Fruit fly (Drosophila melanogaster) whole organism, larva: Measurements from ENCODE around the gene spoon.

Experiments used
- noc ChIP-seq: fragments of 200-800 bp; sonication (Bioruptor generic); optimal IDR thresholded peaks from 3 replicates; lab custom pipeline; 2019; ENCODE audit warnings: missing biosample characterization, mild to moderate bottlenecking, missing genetic modification characterization, moderate library complexity

The spoon gene

DNA sequence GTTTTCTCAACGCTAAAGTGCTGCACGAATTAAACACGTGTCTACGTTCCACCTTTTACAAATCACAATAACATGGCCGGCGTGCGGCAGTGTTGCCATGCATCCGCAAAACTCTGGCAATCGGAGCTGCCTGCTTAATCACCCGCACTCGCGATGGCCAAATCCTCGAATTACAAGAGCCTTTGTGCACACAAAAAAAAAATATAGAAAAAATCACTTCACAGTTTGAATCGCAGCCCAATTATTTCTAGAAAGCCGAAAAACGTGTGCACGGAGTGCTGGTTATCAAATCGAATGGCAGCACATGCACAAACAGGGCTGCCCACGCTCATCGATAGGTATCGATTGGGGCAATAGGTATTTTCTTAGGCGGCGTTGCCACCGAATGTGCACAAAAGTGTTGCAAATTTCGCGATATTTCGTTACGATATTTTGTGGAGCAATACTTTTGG is at the start of gene spoon:
Gene spoon (minus strand): TSS at position 300 of the 452 bp plus-strand sequence.
- TF ChIP-seq noc = peak; percentile 48

DNA sequence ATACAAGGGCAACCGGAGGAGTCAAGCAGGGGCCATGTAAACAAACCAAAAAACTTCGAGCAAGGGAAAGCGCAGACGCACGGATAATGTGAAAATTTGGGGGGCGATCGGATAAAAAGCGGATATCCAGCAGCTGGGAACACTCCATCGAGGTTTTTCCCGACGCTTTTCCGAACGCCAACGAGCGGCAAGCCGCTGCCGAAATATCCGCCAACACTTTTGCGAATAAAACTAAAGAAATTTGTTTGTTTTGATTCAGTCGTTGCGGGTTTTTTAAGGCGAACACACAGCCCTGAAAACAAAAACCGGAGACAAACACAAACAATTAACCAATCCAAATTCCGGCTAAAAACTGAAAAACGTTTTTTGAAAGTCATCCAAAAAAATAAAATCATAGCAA is 25.7 kb upstream of the spoon start, which contains the start of gene SPR:
Gene SPR (plus strand): TSS at position 253 of the 400 bp plus-strand sequence.
- TF ChIP-seq noc = no peak

DNA sequence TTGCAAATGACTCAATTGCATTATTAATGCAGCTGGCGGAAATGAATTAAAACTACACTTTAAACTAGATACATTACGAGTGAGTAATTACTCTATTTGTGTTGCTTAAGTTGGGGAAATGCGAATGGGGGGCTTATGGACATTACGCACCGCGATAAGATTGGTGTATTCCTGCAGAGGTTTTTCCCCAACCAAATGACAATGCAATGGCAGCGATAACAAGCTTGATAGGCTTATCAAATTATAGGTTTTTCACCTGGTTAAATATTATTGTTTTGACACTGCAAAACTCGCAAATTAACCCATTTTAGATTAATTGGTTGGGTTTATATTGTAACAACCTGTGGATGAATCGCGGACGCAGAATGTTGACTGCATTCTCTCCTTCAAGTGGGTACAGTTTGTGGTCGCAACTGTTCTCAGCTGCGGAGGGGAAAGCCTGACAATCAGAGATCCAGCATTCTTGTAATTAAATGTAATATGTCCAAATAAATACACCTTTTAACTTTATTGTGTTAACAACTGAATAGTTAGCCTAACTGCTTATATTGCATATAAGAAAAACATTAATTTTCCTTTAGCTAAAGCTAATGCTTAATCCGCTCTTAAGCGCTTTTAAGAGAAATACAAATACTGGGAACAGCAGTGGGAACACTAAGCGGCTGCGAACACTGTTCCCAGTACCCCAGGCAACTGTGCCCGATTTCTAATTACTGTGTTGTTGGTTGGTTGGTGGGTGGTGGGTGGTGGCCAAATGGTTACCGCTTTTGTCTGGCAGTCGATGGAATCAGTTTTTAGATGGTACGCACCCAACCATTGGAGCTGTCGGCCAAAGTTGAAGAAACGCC is 12.2 kb upstream of the spoon start:
- TF ChIP-seq noc = no peak

DNA sequence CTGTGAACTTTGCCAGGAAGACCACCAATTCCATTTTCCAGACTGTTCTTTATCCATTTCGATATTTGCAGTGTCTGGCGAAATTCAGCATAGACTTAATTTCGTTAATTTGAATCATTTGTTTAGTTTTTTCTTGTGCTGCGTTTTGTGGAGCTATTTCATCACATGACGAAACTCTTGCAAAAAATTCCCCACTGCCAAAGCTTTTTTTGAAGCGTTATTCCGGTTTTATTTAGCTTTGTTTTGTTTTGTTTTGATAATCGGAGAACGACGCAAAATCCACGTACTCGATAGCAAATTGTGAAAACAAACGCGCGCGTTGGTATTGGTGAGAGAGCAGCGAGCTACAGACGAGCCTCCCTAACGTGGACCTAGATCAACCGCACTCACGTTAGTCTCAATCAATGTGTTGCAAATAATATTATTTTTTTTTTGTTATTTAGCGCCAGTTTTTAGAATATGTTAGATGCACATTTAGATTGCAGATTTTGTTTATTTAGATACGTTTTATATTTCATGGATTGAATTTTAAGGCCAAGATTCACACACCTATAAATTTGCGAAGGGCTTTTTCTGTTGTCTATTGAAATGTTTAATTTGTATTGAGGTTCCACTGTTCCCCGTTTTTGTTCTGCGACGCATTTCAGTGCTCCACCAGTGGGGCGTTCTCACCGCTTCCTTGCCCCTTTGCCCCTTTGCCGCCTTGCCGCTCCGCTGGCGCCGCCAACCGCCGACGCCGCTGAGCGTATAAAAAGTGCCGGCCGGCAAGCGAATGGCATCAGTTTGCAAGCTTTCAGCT is 9.3 kb upstream of the spoon start:
- peak; percentile 93 for TF ChIP-seq noc

DNA sequence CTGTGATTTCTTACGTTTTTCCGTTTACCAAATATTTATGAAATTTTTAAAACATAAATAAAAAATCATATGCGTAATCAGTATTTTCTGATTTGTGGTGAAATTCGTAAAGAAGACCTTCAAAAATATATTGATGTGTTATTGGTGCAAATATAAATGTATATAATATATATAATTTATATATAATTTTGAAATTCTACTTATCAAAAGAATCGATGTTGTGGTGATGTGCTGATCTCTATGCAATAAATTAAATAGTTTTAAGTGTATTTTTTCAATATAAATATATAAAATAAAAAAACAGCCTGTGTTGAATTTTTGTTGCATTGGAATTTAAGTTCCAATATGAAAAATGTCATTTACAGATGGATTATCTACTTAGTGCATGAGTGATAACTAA is 8.6 kb upstream of the spoon start, which contains the start of gene CG15784:
Gene CG15784 (plus strand): TSS at position 301 of the 400 bp plus-strand sequence.
- TF ChIP-seq noc = no peak

DNA sequence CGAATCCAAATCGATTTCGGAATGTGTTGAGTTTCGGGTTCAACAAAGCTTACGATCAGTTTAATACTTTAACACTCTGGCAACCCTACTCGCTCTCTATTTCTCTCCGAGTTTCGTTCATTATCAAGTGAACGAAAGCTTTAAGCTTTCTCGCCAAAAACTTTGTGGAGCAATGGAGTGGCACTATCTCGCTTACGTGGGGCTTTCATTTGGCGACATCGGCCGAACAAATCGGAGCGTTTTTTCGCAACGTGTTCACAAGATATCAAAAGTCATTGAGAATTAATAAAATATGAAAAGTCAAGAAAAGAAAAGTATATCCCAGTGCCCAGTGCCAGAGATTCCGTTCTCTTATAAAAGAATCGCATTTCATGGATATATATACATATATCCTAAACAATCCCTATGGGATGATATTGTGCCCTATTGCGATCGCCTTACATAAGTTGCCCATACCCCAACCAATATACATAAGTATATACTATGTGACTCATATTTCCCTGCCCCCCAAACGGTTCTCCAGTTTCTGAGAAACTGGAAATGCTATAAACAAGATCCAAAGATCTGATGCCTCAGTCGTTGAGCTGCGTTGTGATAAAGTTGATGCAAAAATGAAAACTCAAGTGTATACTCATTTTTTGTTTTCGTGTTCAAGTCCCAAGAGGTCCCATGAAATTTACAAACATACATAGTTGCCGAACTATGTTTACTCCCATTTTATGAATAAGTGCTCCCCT is 7.8 kb upstream of the spoon start:
- TF ChIP-seq noc = peak; percentile 50

DNA sequence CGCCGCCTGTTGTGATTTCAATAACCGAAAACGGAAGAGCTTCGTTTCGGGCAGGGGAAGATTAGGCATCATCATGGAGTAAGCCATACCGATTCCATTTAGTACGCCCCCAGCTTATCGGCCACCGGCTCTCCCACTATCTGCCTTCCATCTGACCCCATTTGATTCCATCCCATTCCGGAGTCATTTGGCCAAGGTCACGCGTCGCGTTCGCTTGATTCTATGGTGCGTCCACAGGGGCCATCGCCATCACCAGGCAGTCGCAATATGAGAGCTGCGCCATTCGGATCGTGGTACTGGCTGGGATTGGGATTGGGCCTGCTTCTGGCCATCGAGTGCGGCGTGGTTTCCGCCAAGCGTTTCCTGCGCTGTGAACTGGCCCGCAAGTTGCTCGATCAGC is 6.6 kb upstream of the spoon start, which contains the start of gene CG16756:
Gene CG16756 (plus strand): TSS at position 257 of the 400 bp plus-strand sequence.
- TF ChIP-seq noc = peak; percentile 12

DNA sequence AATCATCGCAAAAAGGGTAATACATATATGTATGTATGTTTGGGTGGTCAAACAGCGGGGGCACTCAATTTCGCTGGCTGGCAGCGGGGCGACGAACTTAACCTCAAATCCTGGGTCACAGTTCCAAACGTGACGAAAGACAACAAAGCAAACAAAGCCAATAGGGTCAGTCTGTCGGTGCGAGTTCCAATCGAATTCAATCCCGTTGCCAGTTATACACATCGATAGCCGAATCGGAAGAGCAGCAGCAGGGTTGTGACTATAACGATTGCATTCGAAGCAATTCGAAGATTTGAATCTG is 1.5 kb upstream of the spoon start:
- no peak for TF ChIP-seq noc

DNA sequence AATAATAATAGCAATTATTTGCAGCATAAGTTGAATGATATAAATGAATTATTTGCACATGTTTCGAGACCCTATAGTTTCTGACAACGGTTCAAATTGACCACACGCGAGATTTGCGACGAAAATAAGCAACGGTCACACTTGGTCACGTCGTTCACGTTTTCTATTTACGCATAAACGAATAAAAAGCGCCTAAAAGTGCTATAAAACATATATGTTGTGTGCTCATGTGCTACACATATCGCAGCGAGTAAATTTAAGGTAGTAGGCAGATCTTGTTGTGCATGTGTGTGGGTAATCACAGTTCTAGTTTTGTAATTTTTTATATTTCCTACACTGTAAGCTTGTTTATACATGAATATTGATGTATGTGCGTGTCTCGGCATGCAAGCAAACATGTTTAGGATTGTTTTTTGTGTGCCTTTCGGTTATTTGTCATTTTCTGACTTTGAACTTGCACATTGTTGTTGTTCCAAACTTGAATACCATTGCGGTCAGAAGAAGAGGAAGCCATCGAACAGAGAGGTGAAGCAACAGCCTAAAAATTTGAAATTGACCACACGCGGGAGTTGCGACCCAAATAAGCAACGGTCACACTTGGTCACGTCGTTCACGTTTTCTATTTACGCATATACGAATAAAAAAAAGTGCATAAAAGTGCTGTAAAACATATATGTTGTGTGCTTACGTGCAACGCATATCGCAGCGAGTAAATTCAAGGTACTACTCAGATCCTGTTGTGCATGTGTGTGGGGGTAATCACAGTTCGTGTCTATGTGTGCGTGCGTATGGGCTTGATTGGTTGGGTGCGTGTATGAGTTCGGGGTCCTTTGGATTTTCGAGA is 962 bp upstream of the spoon start, which contains the start of gene Usp16-45:
Gene Usp16-45 (plus strand): TSS at position 127 of the 844 bp plus-strand sequence.
- TF ChIP-seq noc = no peak

DNA sequence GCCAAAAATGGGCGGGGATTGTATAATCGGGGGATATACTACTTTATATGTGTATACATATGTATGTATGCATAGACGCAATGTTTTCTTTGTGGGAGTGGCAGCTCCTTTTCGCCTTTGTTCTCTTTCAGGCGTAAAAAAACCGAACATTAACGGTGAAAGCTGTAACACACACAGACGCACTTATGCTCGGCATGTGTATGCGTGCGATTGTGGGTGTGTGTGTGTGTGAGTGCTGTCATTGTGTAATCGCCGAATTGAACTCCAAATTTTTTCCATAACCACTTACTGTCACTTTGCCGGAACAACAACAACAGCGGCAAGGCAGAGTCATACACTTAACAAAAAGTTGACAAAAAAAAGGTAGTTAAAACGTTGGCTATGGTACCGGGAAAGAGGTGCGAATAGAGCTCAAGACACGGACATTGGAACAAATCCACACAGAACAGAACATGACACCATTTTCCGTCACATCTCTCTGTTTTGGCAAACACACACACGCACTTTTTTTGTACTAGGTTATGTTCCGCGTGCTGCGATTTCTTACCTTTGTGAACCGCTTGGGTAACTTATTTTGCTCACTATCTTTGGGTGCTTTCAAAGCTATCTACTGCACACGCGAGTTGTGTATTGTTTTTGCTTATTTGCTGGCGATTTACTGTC is 631 bp downstream of the spoon start:
- TF ChIP-seq noc = no peak

DNA sequence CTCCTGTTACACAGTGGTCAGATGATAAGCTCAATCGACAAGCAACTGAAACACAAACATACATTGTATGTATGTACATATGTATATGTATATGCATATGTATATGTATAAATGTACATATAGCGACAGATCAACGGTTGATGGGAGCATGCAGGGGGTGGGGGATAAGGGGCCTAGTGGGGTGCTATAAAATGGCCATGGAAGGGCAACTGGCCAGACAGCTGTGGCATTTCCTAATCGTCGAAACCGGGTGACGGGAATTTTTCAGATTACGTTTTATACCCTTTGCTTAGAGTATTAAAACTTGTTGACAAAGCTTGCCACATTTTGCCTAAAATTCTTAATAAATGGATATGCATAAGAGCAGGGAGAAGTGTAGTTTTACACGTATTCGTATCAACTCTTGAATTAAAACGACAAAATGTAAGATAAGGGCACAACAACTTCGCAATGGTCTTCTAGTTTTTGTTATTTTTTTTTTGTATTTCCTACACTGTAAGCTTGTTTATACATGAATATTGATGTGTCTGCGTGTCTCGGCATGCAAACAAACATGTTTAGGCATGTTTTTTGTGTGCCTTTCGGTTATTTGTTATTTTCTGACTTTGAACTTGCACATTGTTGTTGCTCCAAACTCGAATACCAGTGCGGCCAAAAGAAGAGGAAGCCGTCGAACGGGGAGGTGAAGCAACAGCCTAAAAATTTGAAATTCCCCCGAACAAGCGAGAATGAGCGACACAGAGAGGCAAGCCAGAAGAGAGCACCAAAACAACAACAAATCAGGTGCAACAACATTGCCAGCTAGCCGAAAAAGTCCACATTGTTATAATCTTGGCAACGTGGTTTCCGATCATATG is 1.4 kb downstream of the spoon start:
- peak; percentile 56 for TF ChIP-seq noc

DNA sequence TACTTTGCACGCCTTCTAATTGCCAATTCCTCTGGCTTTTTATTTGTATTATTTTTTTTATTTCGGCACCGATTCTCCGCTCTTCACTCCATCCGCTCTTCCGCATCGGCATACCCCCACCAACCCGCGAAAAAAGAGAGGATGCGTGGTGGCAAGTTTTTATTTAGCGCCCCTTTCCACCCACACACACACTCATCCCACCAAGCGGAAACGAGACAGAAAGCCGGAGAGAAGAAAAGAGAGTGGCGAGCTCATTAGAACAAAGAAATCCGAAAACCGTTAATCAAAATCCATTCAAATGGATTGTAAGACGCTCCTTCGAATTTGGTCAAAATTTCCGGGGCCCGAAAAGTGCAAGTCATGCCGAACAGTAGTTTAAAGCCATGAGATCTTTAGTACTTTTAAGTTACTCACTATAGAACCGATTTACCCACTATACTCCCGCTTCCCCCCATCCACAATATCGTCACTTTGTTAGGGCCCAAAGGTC is 2.1 kb downstream of the spoon start:
- TF ChIP-seq noc = no peak

DNA sequence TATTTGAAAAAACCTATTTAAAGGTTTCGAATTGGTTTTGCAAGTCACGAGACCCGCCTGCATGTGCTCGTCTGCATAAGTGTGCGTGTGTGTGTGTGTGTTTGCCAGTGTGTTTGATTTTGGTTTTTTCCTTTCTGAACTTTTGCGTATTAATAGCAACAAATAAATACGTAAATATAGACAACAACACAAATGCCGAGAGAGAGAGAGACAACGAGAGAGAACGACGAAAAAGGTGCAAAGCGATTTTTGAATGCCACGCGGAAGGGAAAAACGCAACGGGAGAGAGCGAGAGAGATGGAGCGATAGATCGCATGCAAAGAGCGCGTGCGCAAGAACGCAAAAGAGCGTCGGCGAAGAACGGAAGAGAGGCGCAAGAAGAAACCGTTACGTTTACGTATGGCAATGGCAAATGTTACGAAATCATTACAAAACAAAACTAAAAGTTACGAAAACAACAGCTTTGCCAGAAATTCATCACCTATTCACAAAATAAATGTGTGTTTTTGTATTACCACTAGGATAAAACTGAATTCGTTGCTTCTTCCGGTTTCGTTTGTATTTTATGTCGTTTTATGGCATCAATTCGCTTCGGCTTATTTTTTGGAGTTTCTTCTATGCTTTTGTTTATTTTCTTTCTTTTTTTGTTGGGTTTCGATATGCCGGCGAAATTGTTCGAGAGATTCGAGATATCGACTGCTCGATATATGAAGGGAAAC is 2.7 kb downstream of the spoon start:
- no peak for TF ChIP-seq noc
